Worm (Caenorhabditis elegans): Measurements from ENCODE around the gene F02A9.7.
A peak's percentile ranks its signal among the peaks of the same experiment; 100 is the strongest.

F02A9.7 gene

DNA sequence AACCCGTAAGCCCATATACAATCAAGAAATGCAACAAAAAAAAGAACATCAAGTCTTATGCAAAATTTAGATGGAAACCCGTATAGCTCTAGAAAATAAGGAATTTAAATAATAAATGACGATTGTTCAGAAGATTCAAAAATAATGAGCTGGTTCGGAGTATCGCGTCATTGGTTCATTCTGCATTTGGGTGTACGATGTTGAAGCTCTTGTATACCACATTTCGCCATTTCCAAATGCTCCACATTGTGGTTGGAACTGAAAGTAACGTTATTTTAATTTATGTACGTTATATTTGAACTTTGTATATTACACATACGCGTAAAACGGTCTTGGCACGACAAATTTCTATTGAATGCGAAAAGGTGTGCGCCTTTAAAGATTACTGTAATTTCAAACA, 15.2 kb downstream of the F02A9.7 start:
- TF ChIP-seq mep-1 (tag; optimal IDR thresholded peaks at IDR 0.05): peak; percentile 53
- TF ChIP-seq jun-1 (tag; optimal IDR thresholded peaks at IDR 0.05): no peak
- TF ChIP-seq zip-2 (tag; optimal IDR thresholded peaks at IDR 0.05): no peak
- no peak for TF ChIP-seq D1046.2 (GFP tag; IDR thresholded peaks at IDR 0.05)
- TF ChIP-seq nhr-237 (tag; optimal IDR thresholded peaks at IDR 0.05): no peak
- no peak for TF ChIP-seq egl-43 (GFP tag; IDR thresholded peaks at IDR 0.05)
- TF ChIP-seq daf-16 (GFP tag; optimal IDR thresholded peaks at IDR 0.05): peak in 1 of 2 experiments; percentile 30
- peak; percentile 36 for TF ChIP-seq daf-16 (tag; optimal IDR thresholded peaks at IDR 0.05)
- TF ChIP-seq php-3 (GFP tag; IDR thresholded peaks at IDR 0.05): no peak
- no peak for TF ChIP-seq daf-8 (GFP tag; IDR thresholded peaks at IDR 0.05)
- no peak for TF ChIP-seq skn-1 (tag; optimal IDR thresholded peaks at IDR 0.05)
- TF ChIP-seq zip-11 (GFP tag; IDR thresholded peaks at IDR 0.05): no peak
- no peak for TF ChIP-seq snpc-4 (tag; optimal IDR thresholded peaks at IDR 0.05)
- peak; percentile 27; the same call in 1 of the 2 replicates for TF ChIP-seq hmg-1.1 (GFP tag; IDR thresholded peaks at IDR 0.05)
- 0 out of 2 replicates have a peak, but pooled peaks have one; percentile 16 for TF ChIP-seq nhr-42 (GFP tag; IDR thresholded peaks at IDR 0.05)
- TF ChIP-seq egl-27 (tag; optimal IDR thresholded peaks at IDR 0.05): no peak
- TF ChIP-seq F49E8.2 (tag; optimal IDR thresholded peaks at IDR 0.05; ENCODE audit: borderline replicate concordance): no peak
- no peak for TF ChIP-seq F37D6.2 (tag; optimal IDR thresholded peaks at IDR 0.05)
- TF ChIP-seq dmd-6 (GFP tag; IDR thresholded peaks at IDR 0.05): peak; percentile 34; the same call in 1 of the 2 replicates
- TF ChIP-seq zfp-3 (GFP tag; conservative IDR thresholded peaks at IDR 0.05): peak; percentile 91
- TF ChIP-seq set-16 (GFP tag; IDR thresholded peaks at IDR 0.05): no peak
- TF ChIP-seq dpl-1 (GFP tag; optimal IDR thresholded peaks at IDR 0.05): no peak
- TF ChIP-seq nhr-102 (tag; optimal IDR thresholded peaks at IDR 0.05): peak; percentile 38
- peak; percentile 0 for TF ChIP-seq mes-2 (tag; optimal IDR thresholded peaks at IDR 0.05; ENCODE audit: poor library complexity, severe bottlenecking)
- no peak for TF ChIP-seq fkh-10 (GFP tag; optimal IDR thresholded peaks at IDR 0.05)
- peak; percentile 71 for TF ChIP-seq T20F7.1 (GFP tag; optimal IDR thresholded peaks at IDR 0.05)
- TF ChIP-seq aly-2 (tag; optimal IDR thresholded peaks at IDR 0.05): no peak
- no peak for TF ChIP-seq tag-97 (GFP tag; IDR thresholded peaks at IDR 0.05)
- TF ChIP-seq nhr-41 (GFP tag; IDR thresholded peaks at IDR 0.05): 0 out of 2 replicates have a peak, but pooled peaks have one; percentile 5
- TF ChIP-seq lsy-2 (tag; optimal IDR thresholded peaks at IDR 0.05): peak in 1 of 2 experiments; percentile 55
- no peak for TF ChIP-seq nhr-25 (tag; optimal IDR thresholded peaks at IDR 0.05; ENCODE audit: borderline replicate concordance, insufficient read depth)
- peak; percentile 66 for TF ChIP-seq T26A8.4 (GFP tag; IDR thresholded peaks at IDR 0.05)
- peak; percentile 55 for TF ChIP-seq duxl-1 (tag; optimal IDR thresholded peaks at IDR 0.05; ENCODE audit: poor library complexity)
- no peak for TF ChIP-seq ceh-62 (tag; optimal IDR thresholded peaks at IDR 0.05)
- TF ChIP-seq ZK337.2 (GFP tag; IDR thresholded peaks at IDR 0.05): no peak
- TF ChIP-seq aha-1 (tag): no peak
- no peak for TF ChIP-seq nhr-111 (GFP tag; optimal IDR thresholded peaks at IDR 0.05)
- no peak for TF ChIP-seq ces-1 (GFP tag; optimal IDR thresholded peaks at IDR 0.05)
- peak; percentile 39 for TF ChIP-seq spr-1 (tag; optimal IDR thresholded peaks at IDR 0.05)
- peak; percentile 73 for TF ChIP-seq dve-1 (tag; optimal IDR thresholded peaks at IDR 0.05; ENCODE audit: insufficient read depth)
- TF ChIP-seq mdt-29 (GFP tag; IDR thresholded peaks at IDR 0.05): peak; percentile 28; the same call in 1 of the 2 replicates
- TF ChIP-seq pha-4 (GFP tag; IDR thresholded peaks at IDR 0.05): peak; percentile 70; the same call in 1 of the 2 replicates
- TF ChIP-seq pha-4 (tag; optimal IDR thresholded peaks at IDR 0.05): no peak
- no peak for TF ChIP-seq mxl-2 (GFP tag; conservative IDR thresholded peaks at IDR 0.05)
- peak; percentile 60 for TF ChIP-seq lin-38 (GFP tag; IDR thresholded peaks at IDR 0.05)
- 0 out of 2 replicates have a peak, but pooled peaks have one; percentile 8 for TF ChIP-seq lin-1 (GFP tag; IDR thresholded peaks at IDR 0.05)
- TF ChIP-seq dmd-9 (GFP tag; IDR thresholded peaks at IDR 0.05): no peak
- TF ChIP-seq hlh-11 (tag; optimal IDR thresholded peaks at IDR 0.05): peak; percentile 50
- no peak for TF ChIP-seq dmd-8 (GFP tag; IDR thresholded peaks at IDR 0.05)
- TF ChIP-seq R02D3.7 (tag; optimal IDR thresholded peaks at IDR 0.05): no peak
- TF ChIP-seq madf-9 (GFP tag; conservative IDR thresholded peaks at IDR 0.05): no peak
